Fruit fly (Drosophila melanogaster): ENCODE data around the gene KrT95D.

The KrT95D gene

dm6 chr3R:24073703-24074102 lies 42.1 kb upstream of the KrT95D start (continued):
- TF ChIP-seq Awh (GFP tag; IDR thresholded peaks at IDR 0.05), result no peak
- TF ChIP-seq Camta (GFP tag; optimal IDR thresholded peaks at IDR 0.05), result no peak
- TF ChIP-seq CG14860 (GFP tag; IDR thresholded peaks at IDR 0.05; ENCODE audit: partially characterized antibody), result no peak
- TF ChIP-seq Deaf1 (tag; optimal IDR thresholded peaks at IDR 0.05), result no peak
- TF ChIP-seq Tbp (GFP tag; optimal IDR thresholded peaks at IDR 0.05), result no peak
- no peak for TF ChIP-seq Ets97D (GFP tag; optimal IDR thresholded peaks at IDR 0.05)
- no peak for TF ChIP-seq ase (GFP tag; IDR thresholded peaks at IDR 0.05)
- TF ChIP-seq Doc2 (GFP tag; IDR thresholded peaks at IDR 0.05), result no peak
- no peak for TF ChIP-seq Spps (tag; optimal IDR thresholded peaks at IDR 0.05)
- no peak for TF ChIP-seq CG3995 (GFP tag; optimal IDR thresholded peaks at IDR 0.05)
- TF ChIP-seq CG34422 (GFP tag; IDR thresholded peaks at IDR 0.05), result no peak
- TF ChIP-seq CG11696 (GFP tag; IDR thresholded peaks at IDR 0.05), result no peak
- TF ChIP-seq lov (optimal IDR thresholded peaks at IDR 0.05), result no peak
- no peak for TF ChIP-seq lov (GFP tag; IDR thresholded peaks at IDR 0.05)
- no peak for TF ChIP-seq Hsf (GFP tag; optimal IDR thresholded peaks at IDR 0.05)
- TF ChIP-seq so (GFP tag; IDR thresholded peaks at IDR 0.05), result no peak
- no peak for TF ChIP-seq CG4730 (GFP tag; IDR thresholded peaks at IDR 0.05)
- no peak for TF ChIP-seq CG11398 (GFP tag; optimal IDR thresholded peaks at IDR 0.05)
- peak; percentile 65; the same call in 2 of the 3 replicates for TF ChIP-seq Dbx (GFP tag; IDR thresholded peaks at IDR 0.05)
- peak; percentile 5 for TF ChIP-seq Oli (tag; optimal IDR thresholded peaks at IDR 0.05)
- no peak for TF ChIP-seq CG17912 (GFP tag; optimal IDR thresholded peaks at IDR 0.05)
- no peak for TF ChIP-seq luna (GFP tag; optimal IDR thresholded peaks at IDR 0.05)
- no peak for TF ChIP-seq dmrt11E (tag; optimal IDR thresholded peaks at IDR 0.05)
- no peak for TF ChIP-seq CG8765 (GFP tag; IDR thresholded peaks at IDR 0.05)
- no peak for TF ChIP-seq fu2 (GFP tag; optimal IDR thresholded peaks at IDR 0.05)
- no peak for TF ChIP-seq ci (GFP tag; IDR thresholded peaks at IDR 0.05)
- TF ChIP-seq al (GFP tag; IDR thresholded peaks at IDR 0.05), result no peak
- TF ChIP-seq CG18599 (GFP tag; optimal IDR thresholded peaks at IDR 0.05), result peak; percentile 71
- TF ChIP-seq tx (GFP tag; optimal IDR thresholded peaks at IDR 0.05), result no peak
- TF ChIP-seq shn (GFP tag; optimal IDR thresholded peaks at IDR 0.05), result no peak
- TF ChIP-seq zfh2 (GFP tag; optimal IDR thresholded peaks at IDR 0.05), result no peak
- no peak for TF ChIP-seq B-H1 (GFP tag; IDR thresholded peaks at IDR 0.05)
- peak; percentile 36 for TF ChIP-seq CG11504 (tag; optimal IDR thresholded peaks at IDR 0.05)
- no peak for TF ChIP-seq E2f1 (GFP tag; IDR thresholded peaks at IDR 0.05)
- no peak for TF ChIP-seq br (optimal IDR thresholded peaks at IDR 0.05)
- no peak for TF ChIP-seq repo (GFP tag; optimal IDR thresholded peaks at IDR 0.05)
- TF ChIP-seq Asciz (GFP tag; optimal IDR thresholded peaks at IDR 0.05), result no peak
- TF ChIP-seq row (GFP tag; IDR thresholded peaks at IDR 0.05), result peak; percentile 54; the same call in 2 of the 3 replicates
- TF ChIP-seq CG2889 (GFP tag; IDR thresholded peaks at IDR 0.05), result no peak
- no peak for TF ChIP-seq MESR4 (GFP tag; optimal IDR thresholded peaks at IDR 0.05)
- TF ChIP-seq CG31441 (GFP tag; IDR thresholded peaks at IDR 0.05), result no peak
- TF ChIP-seq org-1 (GFP tag; optimal IDR thresholded peaks at IDR 0.05), result no peak
- peak; percentile 23 for TF ChIP-seq dmrt99B (tag; optimal IDR thresholded peaks at IDR 0.05)
- peak; percentile 41 for TF ChIP-seq CG13894 (tag; optimal IDR thresholded peaks at IDR 0.05)
- TF ChIP-seq Taf1 (GFP tag; IDR thresholded peaks at IDR 0.05), result no peak
- no peak for TF ChIP-seq MBD-R2 (GFP tag; IDR thresholded peaks at IDR 0.05)
- no peak for TF ChIP-seq CG4820 (GFP tag; optimal IDR thresholded peaks at IDR 0.05)
- TF ChIP-seq slou (GFP tag; optimal IDR thresholded peaks at IDR 0.05), result no peak
- TF ChIP-seq CG32772 (GFP tag; IDR thresholded peaks at IDR 0.05), result no peak
- no peak for TF ChIP-seq seq (GFP tag; IDR thresholded peaks at IDR 0.05)
- TF ChIP-seq dm (GFP tag; optimal IDR thresholded peaks at IDR 0.05), result no peak
- TF ChIP-seq CG6254 (GFP tag; optimal IDR thresholded peaks at IDR 0.05), result no peak
- no peak for TF ChIP-seq CG15601 (tag; optimal IDR thresholded peaks at IDR 0.05)
- no peak for TF ChIP-seq kni (GFP tag; optimal IDR thresholded peaks at IDR 0.05)

Measured in whole organism, embryonic.